Fruit fly (Drosophila melanogaster) whole organism, wandering third instar larva: Measurements from ENCODE around the gene CG15412.

Source experiments
- Dfd ChIP-seq: fragments of >200 bp; optimal IDR thresholded peaks from 2 replicates; lab custom pipeline; 2017; ENCODE audit warnings: missing biosample characterization, missing genetic modification characterization
- Hr78 ChIP-seq: fragments of >200 bp; optimal IDR thresholded peaks from 2 replicates; lab custom pipeline; 2017; ENCODE audit warnings: missing biosample characterization, missing genetic modification characterization
- N ChIP-seq: fragments of >200 bp; optimal IDR thresholded peaks from 2 replicates; lab custom pipeline; 2018; ENCODE audit warnings: missing biosample characterization, missing external identifiers, missing genetic modification characterization
- OdsH ChIP-seq: fragments of 200-800 bp; sonication (Bioruptor generic); optimal IDR thresholded peaks from 2 replicates; lab custom pipeline; 2016; ENCODE audit warnings: missing biosample characterization, mild to moderate bottlenecking, missing genetic modification characterization
- dl ChIP-seq, 2 experiments: fragments of 175-275, 200-275 bp in 1 of 2; fragments of 200-275 bp in 1 of 2; sonication (Bioruptor generic); optimal IDR thresholded peaks; lab custom pipeline; 2018; ENCODE audit warnings: mild to moderate bottlenecking in 2 of 2, missing biosample characterization in 2 of 2, missing genetic modification characterization in 2 of 2, moderate library complexity in 2 of 2; ENCODE audit not compliant: partially characterized antibody in 2 of 2, insufficient read depth in 1 of 2
- dmrt93B ChIP-seq: fragments of 200-800 bp; sonication (Bioruptor generic); optimal IDR thresholded peaks from 2 replicates; lab custom pipeline; 2018; ENCODE audit warnings: missing biosample characterization, mild to moderate bottlenecking, missing genetic modification characterization
- ey ChIP-seq: fragments of 200-800 bp; sonication (Bioruptor generic); optimal IDR thresholded peaks from 2 replicates; lab custom pipeline; 2016; ENCODE audit warnings: missing biosample characterization, missing genetic modification characterization
- foxo ChIP-seq, 2 experiments: fragments of 200-800 bp; sonication (Bioruptor generic); optimal IDR thresholded peaks; 2 replicates in 1 of 2; 3 replicates in 1 of 2; lab custom pipeline; 2016 to 2017; ENCODE audit warnings: missing biosample characterization in 2 of 2, missing genetic modification characterization in 2 of 2
- lola ChIP-seq: fragments of >200 bp; optimal IDR thresholded peaks from 2 replicates; lab custom pipeline; 2017; ENCODE audit warnings: missing biosample characterization, missing genetic modification characterization
- pan ChIP-seq: fragments of >200 bp; optimal IDR thresholded peaks from 2 replicates; lab custom pipeline; 2017
- psq ChIP-seq: fragments of 200-800 bp; sonication (Bioruptor generic); optimal IDR thresholded peaks from 3 replicates; lab custom pipeline; 2017; ENCODE audit warnings: missing biosample characterization, mild to moderate bottlenecking, missing genetic modification characterization, moderate library complexity
- rgr ChIP-seq: fragments of 200-800 bp; sonication (Bioruptor generic); optimal IDR thresholded peaks from 3 replicates; lab custom pipeline; 2016; ENCODE audit warnings: missing biosample characterization, mild to moderate bottlenecking, missing genetic modification characterization
- sv ChIP-seq: fragments of 200-800 bp; sonication (Bioruptor generic); optimal IDR thresholded peaks from 3 replicates; lab custom pipeline; 2016; ENCODE audit warnings: missing biosample characterization, missing genetic modification characterization
- usp ChIP-seq: fragments of >200 bp; optimal IDR thresholded peaks from 2 replicates; lab custom pipeline; 2017; ENCODE audit warnings: missing biosample characterization, missing genetic modification characterization

DNA sequence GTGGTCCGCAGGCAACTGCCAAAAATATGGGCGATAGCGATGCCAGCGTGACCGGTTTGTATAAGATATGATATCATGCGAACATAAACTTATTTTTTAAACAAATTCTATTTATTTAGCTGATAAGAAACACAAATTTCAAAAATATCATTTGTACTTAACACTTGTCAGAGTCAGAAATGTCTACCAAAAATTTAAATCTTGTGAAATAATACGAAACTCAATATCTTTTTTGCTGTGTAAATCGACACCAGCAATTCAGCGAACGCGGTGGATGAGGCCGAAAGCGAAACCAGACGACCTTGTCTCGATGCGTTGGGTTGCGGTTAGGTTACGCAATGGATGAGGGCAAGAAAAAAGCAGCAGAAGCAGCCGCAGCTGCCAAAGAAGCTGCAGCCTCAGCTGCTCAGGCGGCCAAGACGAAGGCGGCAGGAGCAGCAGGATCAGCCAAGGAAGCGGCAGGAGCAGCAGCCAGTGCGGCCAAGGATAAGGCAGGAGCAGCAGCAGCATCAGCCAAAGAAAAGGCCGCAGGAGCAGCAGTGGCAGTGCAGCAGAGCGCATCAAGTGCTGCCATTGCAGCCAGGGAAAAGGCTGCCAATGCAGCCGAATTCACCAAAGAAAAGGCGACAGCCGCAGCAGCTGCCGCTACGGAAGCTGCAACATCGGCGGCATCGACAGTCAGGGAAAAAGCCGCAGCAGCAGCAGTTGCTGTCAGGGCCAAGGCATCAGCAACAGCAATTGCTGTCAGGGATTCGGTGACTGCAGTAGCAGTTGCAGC lies 41.2 kb upstream of the CG15412 start, which contains the start of gene CG31952:
- TF ChIP-seq usp (GFP tag; lab: Kevin White, UChicago) (no peak), dmrt93B (GFP tag; lab: Kevin White, UChicago) (no peak), OdsH (GFP tag; lab: Kevin White, UChicago) (no peak), lola (no peak), sv (no peak), dl (GFP tag; optimal IDR thresholded peaks at IDR 0.05; lab: Kevin White, UChicago; ENCODE audit: insufficient read depth in 1 of 2, partially characterized antibody in 2 of 2) (no peak), psq (GFP tag; lab: Kevin White, UChicago) (no peak), pan (no peak), N (GFP tag; lab: Kevin White, UChicago) (no peak), rgr (GFP tag; lab: Kevin White, UChicago) (peak; percentile 31), ey (GFP tag; lab: Kevin White, UChicago) (peak; percentile 28), Dfd (GFP tag; lab: Kevin White, UChicago) (no peak), foxo (GFP tag; optimal IDR thresholded peaks at IDR 0.05; lab: Kevin White, UChicago) (peak in 1 of 2 experiments; percentile 41), Hr78 (GFP tag; lab: Kevin White, UChicago) (no peak)
